Worm (Caenorhabditis elegans) whole organism, L2 larva: ENCODE measurements around the gene ant-1.1.

Source experiments
- C34F6.9 ChIP-seq: fragments of 150-350 bp; optimal IDR thresholded peaks from 2 replicates; lab custom pipeline; 2014; ENCODE audit warnings: missing biosample characterization, missing genetic modification characterization
- F13H6.1 ChIP-seq: sonication (generic microtip); optimal IDR thresholded peaks from 2 replicates; lab custom pipeline; 2016; ENCODE audit warnings: missing genetic modification characterization, missing compliant biosample characterization
- R02D3.7 ChIP-seq: fragments of 150-350 bp; optimal IDR thresholded peaks from 2 replicates; lab custom pipeline; 2014; ENCODE audit warnings: missing biosample characterization, missing genetic modification characterization
- Y55F3AM.14 ChIP-seq: fragments of 200-800 bp; sonication (Bioruptor generic); optimal IDR thresholded peaks from 2 replicates; lab custom pipeline; 2018; ENCODE audit warnings: mild to moderate bottlenecking, missing genetic modification characterization, missing compliant biosample characterization
- ZK546.5 ChIP-seq: sonication (generic microtip); optimal IDR thresholded peaks from 2 replicates; lab custom pipeline; 2017; ENCODE audit warnings: missing biosample characterization, missing genetic modification characterization
- ama-1 ChIP-seq: fragments of 150-350 bp; optimal IDR thresholded peaks from 2 replicates; lab custom pipeline; 2018; ENCODE audit warnings: inconsistent platforms
- blmp-1 ChIP-seq: sonication (generic microtip); optimal IDR thresholded peaks from 2 replicates; lab custom pipeline; 2017; ENCODE audit warnings: missing genetic modification characterization, mild to moderate bottlenecking, missing compliant biosample characterization, antibody characterized with exemption, moderate library complexity; ENCODE audit not compliant: insufficient read depth
- ceh-16 ChIP-seq: fragments of 150-350 bp; optimal IDR thresholded peaks from 2 replicates; lab custom pipeline; 2014; ENCODE audit warnings: missing biosample characterization, missing genetic modification characterization
- crh-2 ChIP-seq: sonication (generic microtip); optimal IDR thresholded peaks from 2 replicates; lab custom pipeline; 2017; ENCODE audit warnings: missing biosample characterization, missing genetic modification characterization
- egl-27 ChIP-seq: sonication (generic microtip); optimal IDR thresholded peaks from 3 replicates; lab custom pipeline; 2017; ENCODE audit warnings: missing biosample characterization, missing genetic modification reagents, missing genetic modification characterization
- gmeb-1 ChIP-seq: fragments of 150-350 bp; optimal IDR thresholded peaks from 2 replicates; lab custom pipeline; 2014; ENCODE audit warnings: missing biosample characterization, missing genetic modification characterization
- lin-11 ChIP-seq: fragments of 150-350 bp; sonication (generic microtip); optimal IDR thresholded peaks from 2 replicates; lab custom pipeline; 2014; ENCODE audit warnings: missing biosample characterization, missing genetic modification characterization, inconsistent platforms, mixed read lengths
- lin-13 ChIP-seq: fragments of 150-350 bp; optimal IDR thresholded peaks from 2 replicates; lab custom pipeline; 2014; ENCODE audit warnings: missing biosample characterization, missing genetic modification reagents, missing genetic modification characterization
- lin-39 ChIP-seq: fragments of 150-350 bp; optimal IDR thresholded peaks from 2 replicates; lab custom pipeline; 2014; ENCODE audit warnings: missing biosample characterization, missing genetic modification reagents, missing genetic modification characterization
- mab-5 ChIP-seq: fragments of 150-350 bp; optimal IDR thresholded peaks from 2 replicates; lab custom pipeline; 2014; ENCODE audit warnings: missing biosample characterization, missing genetic modification characterization
- mbf-1 ChIP-seq: sonication (generic microtip); optimal IDR thresholded peaks from 2 replicates; lab custom pipeline; 2017; ENCODE audit warnings: missing biosample characterization, missing genetic modification characterization
- mdl-1 ChIP-seq, 2 experiments: fragments of 150-350 bp in 1 of 2; sonication (generic microtip) in 1 of 2; optimal IDR thresholded peaks; 2 replicates each; lab custom pipeline; 2017; ENCODE audit warnings: missing biosample characterization in 2 of 2, missing genetic modification characterization in 2 of 2
- nhr-11 ChIP-seq: fragments of 150-350 bp; optimal IDR thresholded peaks from 2 replicates; lab custom pipeline; 2014; ENCODE audit warnings: missing biosample characterization, missing genetic modification characterization
- nhr-129 ChIP-seq: fragments of 150-350 bp; optimal IDR thresholded peaks from 2 replicates; lab custom pipeline; 2014; ENCODE audit warnings: missing biosample characterization, missing genetic modification characterization
- nhr-23 ChIP-seq: fragments of 150-350 bp; optimal IDR thresholded peaks from 2 replicates; lab custom pipeline; 2014; ENCODE audit warnings: missing biosample characterization, missing genetic modification reagents, missing genetic modification characterization
- nhr-6 ChIP-seq: fragments of 150-350 bp; optimal IDR thresholded peaks from 2 replicates; lab custom pipeline; 2014; ENCODE audit warnings: missing biosample characterization, missing genetic modification characterization
- nhr-77 ChIP-seq: fragments of 150-350 bp; optimal IDR thresholded peaks from 2 replicates; lab custom pipeline; 2014; ENCODE audit warnings: missing biosample characterization, missing genetic modification characterization
- peb-1 ChIP-seq: fragments of 150-350 bp; optimal IDR thresholded peaks from 2 replicates; lab custom pipeline; 2014; ENCODE audit warnings: missing biosample characterization, missing genetic modification characterization
- sem-4 ChIP-seq: fragments of 150-350 bp; optimal IDR thresholded peaks from 2 replicates; lab custom pipeline; 2014; ENCODE audit warnings: missing biosample characterization, missing genetic modification reagents, missing genetic modification characterization
- skn-1 ChIP-seq: sonication (generic microtip); optimal IDR thresholded peaks from 2 replicates; lab custom pipeline; 2017; ENCODE audit warnings: missing biosample characterization, missing genetic modification characterization
- sma-3 ChIP-seq: sonication (generic microtip); optimal IDR thresholded peaks from 2 replicates; lab custom pipeline; 2016; ENCODE audit warnings: missing genetic modification reagents, missing genetic modification characterization, missing compliant biosample characterization
- unc-39 ChIP-seq: fragments of 150-350 bp; optimal IDR thresholded peaks from 2 replicates; lab custom pipeline; 2014; ENCODE audit warnings: missing biosample characterization, missing genetic modification characterization
- ztf-1 ChIP-seq: fragments of 200-800 bp; sonication (Bioruptor generic); conservative IDR thresholded peaks from 2 replicates; pipeline ENCODE4 v1.3.6; 2022; ENCODE audit warnings: missing genetic modification characterization, missing compliant biosample characterization
- ztf-11 ChIP-seq: sonication (generic microtip); optimal IDR thresholded peaks from 2 replicates; lab custom pipeline; 2017; ENCODE audit warnings: missing biosample characterization, missing genetic modification characterization
- ztf-4 ChIP-seq: fragments of 150-350 bp; optimal IDR thresholded peaks from 2 replicates; lab custom pipeline; 2014; ENCODE audit warnings: missing biosample characterization, missing genetic modification characterization

The ant-1.1 gene

ce11 chrIII:13503379-13503778 is 40.4 kb downstream of the ant-1.1 start, which contains the start of gene T28A8.4:
TSS of gene T28A8.4 (plus strand) at chrIII:13503679.
- no peak for TF ChIP-seq nhr-129 (tag; lab: Kevin White, UChicago)
- TF ChIP-seq mab-5 = no peak
- TF ChIP-seq blmp-1 (tag; lab: Kevin White, UChicago) = no peak
- TF ChIP-seq ztf-4 = no peak
- no peak for TF ChIP-seq lin-11 (tag; lab: Kevin White, UChicago)
- TF ChIP-seq nhr-6 (tag; lab: Kevin White, UChicago) = no peak
- no peak for TF ChIP-seq R02D3.7 (tag; lab: Kevin White, UChicago)
- no peak for TF ChIP-seq Y55F3AM.14 (GFP tag; lab: Kevin White, UChicago)
- no peak for TF ChIP-seq ztf-1 (GFP tag; lab: Robert Waterston, UW)
- TF ChIP-seq C34F6.9 (tag; lab: Kevin White, UChicago) = no peak
- TF ChIP-seq gmeb-1 (tag; lab: Kevin White, UChicago) = no peak
- no peak for TF ChIP-seq ZK546.5
- TF ChIP-seq unc-39 = no peak
- no peak for TF ChIP-seq skn-1
- TF ChIP-seq nhr-77 = no peak
- no peak for TF ChIP-seq lin-13 (GFP tag; lab: Kevin White, UChicago)

- TF ChIP-seq nhr-23 (tag; lab: Kevin White, UChicago) = no peak
- TF ChIP-seq, all 48 proteins: peak for 0
Observed at ce11 chrIII:13505718-13506117, 42.8 kb downstream of the ant-1.1 start, which contains the start of gene T28A8.3. TSS of gene T28A8.3 (plus strand) at chrIII:13506018.

DNA sequence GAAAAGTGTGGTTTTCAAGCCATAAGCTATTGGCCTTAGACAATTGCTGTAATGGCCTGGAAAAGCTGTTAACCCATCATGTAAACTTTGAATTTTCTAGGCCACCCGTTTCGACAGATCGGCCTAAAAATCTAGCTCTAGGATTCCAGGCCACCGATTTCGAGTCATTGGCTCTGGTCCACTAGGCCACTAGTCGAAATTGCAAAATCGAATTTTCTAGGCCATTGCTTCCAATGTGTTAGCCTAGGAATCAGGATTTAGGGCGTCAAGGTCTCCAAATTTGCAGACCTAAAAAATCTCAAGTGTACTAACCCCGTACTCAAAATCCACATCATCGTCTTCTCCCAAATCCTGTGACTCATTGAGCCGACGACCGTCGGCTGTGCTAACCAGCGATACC is 47.8 kb downstream of the ant-1.1 start:
- TF ChIP-seq F13H6.1 (tag; lab: Kevin White, UChicago) (no peak), mdl-1 (tag; optimal IDR thresholded peaks at IDR 0.05; lab: Kevin White, UChicago) (no peak), sma-3 (GFP tag; lab: Kevin White, UChicago) (no peak), ama-1 (lab: Kevin White, UChicago) (no peak), crh-2 (no peak), blmp-1 (tag; lab: Kevin White, UChicago) (no peak), lin-39 (tag; lab: Kevin White, UChicago) (no peak), peb-1 (tag; lab: Kevin White, UChicago) (no peak), ceh-16 (no peak), lin-11 (tag; lab: Kevin White, UChicago) (no peak), egl-27 (tag; lab: Kevin White, UChicago) (no peak), mbf-1 (no peak), nhr-11 (tag; lab: Kevin White, UChicago) (no peak), sem-4 (tag; lab: Kevin White, UChicago) (no peak), ztf-11 (tag; lab: Kevin White, UChicago) (no peak)
